Fruit fly (Drosophila melanogaster) whole organism, prepupa: ENCODE measurements around the gene wrd.

Source experiments
- Blimp-1 ChIP-seq: fragments of 200-800 bp; sonication (Bioruptor generic); optimal IDR thresholded peaks from 3 replicates; lab custom pipeline; 2017; ENCODE audit warnings: missing biosample characterization, missing genetic modification characterization, mild to moderate bottlenecking, moderate library complexity, missing genetic modification reagents
- CG10631 ChIP-seq: fragments of 200-800 bp; sonication (Bioruptor generic); optimal IDR thresholded peaks from 2 replicates; lab custom pipeline; 2016; ENCODE audit warnings: missing biosample characterization, missing genetic modification characterization
- CG11294 ChIP-seq: fragments of 200-800 bp; sonication (Bioruptor generic); IDR thresholded peaks from 2 replicates; pipeline ENCODE4 v1.3.6; 2022; ENCODE audit warnings: missing biosample characterization, missing genetic modification characterization
- CG11762 ChIP-seq: fragments of 200-800 bp; sonication (Bioruptor generic); optimal IDR thresholded peaks from 3 replicates; lab custom pipeline; 2016; ENCODE audit warnings: missing biosample characterization, missing genetic modification characterization; ENCODE audit not compliant: insufficient read depth
- CG3032 ChIP-seq: fragments of 200-800 bp; optimal IDR thresholded peaks from 2 replicates; lab custom pipeline; 2019; ENCODE audit warnings: missing biosample characterization, mild to moderate bottlenecking, missing genetic modification characterization, moderate library complexity
- CG31627 ChIP-seq: fragments of 200-800 bp; sonication (Bioruptor generic); optimal IDR thresholded peaks from 3 replicates; lab custom pipeline; 2016; ENCODE audit warnings: missing biosample characterization, missing genetic modification characterization
- CG32006 ChIP-seq: fragments of 200-800 bp; sonication (Bioruptor generic); optimal IDR thresholded peaks from 3 replicates; lab custom pipeline; 2017; ENCODE audit warnings: missing biosample characterization, mild to moderate bottlenecking, missing genetic modification characterization
- CG6854 ChIP-seq: fragments of 200-800 bp; sonication (Bioruptor generic); optimal IDR thresholded peaks from 2 replicates; lab custom pipeline; 2017; ENCODE audit warnings: missing biosample characterization, mild to moderate bottlenecking, missing genetic modification characterization
- CG7368 ChIP-seq: fragments of 200-800 bp; sonication (Bioruptor generic); optimal IDR thresholded peaks from 3 replicates; lab custom pipeline; 2016; ENCODE audit warnings: missing biosample characterization, missing genetic modification characterization
- CG8119 ChIP-seq: fragments of 200-800 bp; sonication (Bioruptor generic); IDR thresholded peaks from 3 replicates; pipeline ENCODE4 v1.3.6; 2022; ENCODE audit warnings: missing biosample characterization, missing genetic modification characterization
- CG8319 ChIP-seq: fragments of 200-800 bp; sonication (Bioruptor generic); optimal IDR thresholded peaks from 3 replicates; lab custom pipeline; 2016; ENCODE audit warnings: missing biosample characterization, missing genetic modification characterization
- CG8632 ChIP-seq: fragments of 200-800 bp; sonication (Bioruptor generic); optimal IDR thresholded peaks from 3 replicates; lab custom pipeline; 2016; ENCODE audit warnings: missing biosample characterization, missing genetic modification characterization
- CG9139 ChIP-seq: fragments of 200-800 bp; sonication (Bioruptor generic); optimal IDR thresholded peaks from 3 replicates; lab custom pipeline; 2017; ENCODE audit warnings: missing biosample characterization, mild to moderate bottlenecking, missing genetic modification characterization
- Eip75B ChIP-seq: fragments of 200-800 bp; sonication (Bioruptor generic); optimal IDR thresholded peaks from 3 replicates; lab custom pipeline; 2016; ENCODE audit warnings: missing biosample characterization, missing genetic modification characterization
- Eip93F ChIP-seq: fragments of 200-800 bp; sonication (Bioruptor generic); optimal IDR thresholded peaks from 2 replicates; lab custom pipeline; 2016; ENCODE audit warnings: missing biosample characterization, mild to moderate bottlenecking, missing genetic modification characterization
- Ets21C ChIP-seq: fragments of 200-800 bp; sonication (Bioruptor generic); optimal IDR thresholded peaks from 3 replicates; lab custom pipeline; 2016; ENCODE audit warnings: missing biosample characterization, missing genetic modification characterization
- Ets96B ChIP-seq: fragments of 200-800 bp; optimal IDR thresholded peaks from 2 replicates; lab custom pipeline; 2019; ENCODE audit warnings: missing biosample characterization, mild to moderate bottlenecking, missing genetic modification characterization, moderate library complexity
- Gug ChIP-seq: fragments of 200-800 bp; sonication (Bioruptor generic); IDR thresholded peaks from 2 replicates; pipeline ENCODE4 v1.3.6; 2022; ENCODE audit warnings: missing biosample characterization, missing genetic modification characterization
- Hr39 ChIP-seq: fragments of 200-800 bp; sonication (Bioruptor generic); optimal IDR thresholded peaks from 2 replicates; lab custom pipeline; 2016; ENCODE audit warnings: missing biosample characterization, missing genetic modification characterization
- Hr4 ChIP-seq: fragments of 200-800 bp; sonication (Bioruptor generic); optimal IDR thresholded peaks from 3 replicates; lab custom pipeline; 2016; ENCODE audit warnings: missing biosample characterization, missing genetic modification characterization
- Lpt ChIP-seq: fragments of 200-800 bp; sonication (Bioruptor generic); optimal IDR thresholded peaks from 3 replicates; lab custom pipeline; 2016; ENCODE audit warnings: missing biosample characterization, missing genetic modification characterization
- Met ChIP-seq: fragments of 200-800 bp; sonication (Bioruptor generic); optimal IDR thresholded peaks from 3 replicates; lab custom pipeline; 2016; ENCODE audit warnings: missing biosample characterization, missing genetic modification characterization
- OdsH ChIP-seq: fragments of 200-800 bp; sonication (Bioruptor generic); optimal IDR thresholded peaks from 3 replicates; lab custom pipeline; 2016; ENCODE audit warnings: missing biosample characterization, missing genetic modification characterization
- Smox ChIP-seq: fragments of 200-800 bp; sonication (Bioruptor generic); optimal IDR thresholded peaks from 3 replicates; lab custom pipeline; 2016; ENCODE audit warnings: missing biosample characterization, missing genetic modification characterization
- Sox102F ChIP-seq: fragments of 200-800 bp; sonication (Bioruptor generic); optimal IDR thresholded peaks from 2 replicates; lab custom pipeline; 2016; ENCODE audit warnings: missing biosample characterization, mild to moderate bottlenecking, missing genetic modification characterization
- Sox14 ChIP-seq: fragments of 200-800 bp; sonication (Bioruptor generic); optimal IDR thresholded peaks from 3 replicates; lab custom pipeline; 2016; ENCODE audit warnings: missing biosample characterization, missing genetic modification characterization
- achi ChIP-seq: fragments of 200-800 bp; sonication (Bioruptor generic); optimal IDR thresholded peaks from 3 replicates; lab custom pipeline; 2016; ENCODE audit warnings: missing biosample characterization, missing genetic modification characterization
- acj6 ChIP-seq: fragments of 200-800 bp; sonication (Bioruptor generic); optimal IDR thresholded peaks from 3 replicates; lab custom pipeline; 2016; ENCODE audit warnings: missing biosample characterization, missing genetic modification characterization
- cyc ChIP-seq: fragments of 200-800 bp; sonication (Bioruptor generic); optimal IDR thresholded peaks from 3 replicates; lab custom pipeline; 2016; ENCODE audit warnings: missing biosample characterization, missing genetic modification characterization
- dsx ChIP-seq: fragments of 200-800 bp; optimal IDR thresholded peaks from 3 replicates; lab custom pipeline; 2019; ENCODE audit warnings: missing biosample characterization, mild to moderate bottlenecking, missing genetic modification characterization, moderate library complexity; ENCODE audit not compliant: poor library complexity, severe bottlenecking
- esn ChIP-seq: fragments of 200-800 bp; sonication (Bioruptor generic); optimal IDR thresholded peaks from 2 replicates; lab custom pipeline; 2016; ENCODE audit warnings: missing biosample characterization, mild to moderate bottlenecking, missing genetic modification characterization, moderate library complexity
- fd59A ChIP-seq: fragments of 200-800 bp; sonication (Bioruptor generic); optimal IDR thresholded peaks from 2 replicates; lab custom pipeline; 2017; ENCODE audit warnings: missing biosample characterization, mild to moderate bottlenecking, missing genetic modification characterization, missing genetic modification reagents
- fd85E ChIP-seq: fragments of 200-800 bp; sonication (Bioruptor generic); optimal IDR thresholded peaks from 3 replicates; lab custom pipeline; 2016; ENCODE audit warnings: missing biosample characterization, missing genetic modification characterization
- fkh ChIP-seq: fragments of 200-800 bp; sonication (Bioruptor generic); optimal IDR thresholded peaks from 3 replicates; lab custom pipeline; 2017; ENCODE audit warnings: missing biosample characterization, mild to moderate bottlenecking, missing genetic modification characterization, moderate library complexity
- lz ChIP-seq: fragments of 200-800 bp; sonication (Bioruptor generic); optimal IDR thresholded peaks from 3 replicates; lab custom pipeline; 2016; ENCODE audit warnings: missing biosample characterization, missing genetic modification characterization
- net ChIP-seq: fragments of 200-800 bp; sonication (Bioruptor generic); optimal IDR thresholded peaks from 3 replicates; lab custom pipeline; 2016; ENCODE audit warnings: missing biosample characterization, missing genetic modification characterization
- pdm3 ChIP-seq: fragments of 200-800 bp; sonication (Bioruptor generic); optimal IDR thresholded peaks from 3 replicates; lab custom pipeline; 2016; ENCODE audit warnings: missing biosample characterization, missing genetic modification characterization
- salr ChIP-seq, 2 experiments: fragments of 200-800 bp; sonication (Bioruptor generic); optimal IDR thresholded peaks; 3 replicates each; lab custom pipeline; 2016 to 2018; ENCODE audit warnings: missing biosample characterization in 2 of 2, missing genetic modification characterization in 2 of 2, mild to moderate bottlenecking in 1 of 2
- svp ChIP-seq: fragments of 200-800 bp; sonication (Bioruptor generic); peaks from one replicate; lab custom pipeline; 2016; ENCODE audit warnings: missing biosample characterization, missing genetic modification characterization
- topi ChIP-seq: fragments of 200-800 bp; sonication (Bioruptor generic); optimal IDR thresholded peaks from 3 replicates; lab custom pipeline; 2016; ENCODE audit warnings: missing biosample characterization, missing genetic modification characterization

Gene wrd

DNA sequence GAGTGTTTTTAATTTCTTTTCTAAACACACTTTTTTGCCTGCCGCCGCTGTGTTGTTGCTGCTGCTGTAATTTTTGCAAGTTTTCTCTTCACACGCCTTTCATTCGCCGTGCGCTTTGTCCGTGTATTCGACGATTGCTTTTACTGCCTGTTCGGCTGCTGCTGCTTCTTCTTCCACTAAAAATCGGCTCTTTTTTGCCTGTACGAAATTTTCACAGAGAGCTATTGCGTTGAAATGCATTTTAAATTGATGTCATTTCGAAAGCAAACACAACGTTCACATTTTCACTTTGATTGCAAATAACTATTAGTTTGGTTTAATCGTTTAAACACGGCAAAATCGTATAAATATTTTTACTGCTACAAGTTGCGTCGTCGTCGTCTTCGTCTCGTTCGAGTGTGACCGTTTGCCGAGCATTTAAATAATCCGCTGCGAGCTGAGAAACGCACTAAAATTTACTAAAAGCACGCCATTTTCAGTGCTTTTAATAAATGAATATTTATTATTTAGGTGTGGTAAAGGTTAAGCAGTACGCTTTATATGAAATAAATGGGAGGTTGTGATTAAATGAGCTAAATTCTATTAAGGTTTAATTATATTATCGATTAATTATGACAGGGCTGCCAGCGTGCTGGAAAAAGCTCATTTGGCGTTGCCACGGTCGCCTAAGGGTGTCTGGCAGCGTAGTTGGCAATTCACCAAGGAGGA is 31.8 kb downstream of the wrd start, which contains the start of the genes Ssdp and CG7985:
Gene Ssdp (minus strand): TSS at position 419 of the 708 bp plus-strand sequence.
Gene CG7985 (plus strand): TSS at position 681 of the 708 bp plus-strand sequence.
- TF ChIP-seq Blimp-1 (GFP tag; lab: Kevin White, UChicago) (no peak), CG6854 (GFP tag; lab: Kevin White, UChicago) (peak; percentile 14), Eip93F (GFP tag; lab: Kevin White, UChicago) (no peak), CG7368 (no peak), Sox102F (GFP tag; lab: Kevin White, UChicago) (no peak), Eip75B (GFP tag; lab: Kevin White, UChicago) (no peak), pdm3 (GFP tag; lab: Kevin White, UChicago) (peak; percentile 23), CG9139 (no peak), Smox (peak; percentile 11), Met (peak; percentile 11), CG8319 (GFP tag; lab: Kevin White, UChicago) (no peak), Sox14 (GFP tag; lab: Kevin White, UChicago) (no peak), CG10631 (GFP tag; lab: Kevin White, UChicago) (no peak), fd59A (no peak)

DNA sequence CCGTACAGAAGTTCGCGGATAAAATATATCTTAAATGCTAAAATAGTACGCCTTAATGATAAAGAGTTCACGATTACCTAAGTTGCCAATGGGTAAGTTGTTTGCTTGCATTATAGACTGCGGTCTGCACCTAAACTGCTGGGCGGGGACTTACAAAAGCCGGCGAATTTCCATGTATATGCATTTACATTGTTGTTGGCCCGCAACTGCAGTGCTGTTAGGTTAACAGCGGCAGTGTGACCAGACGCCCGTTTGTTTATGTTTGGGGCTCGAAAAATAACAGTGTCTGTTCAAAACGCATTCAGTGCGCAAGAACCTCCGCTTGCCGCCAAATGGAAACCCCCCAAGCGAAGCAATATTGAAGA is 32.3 kb downstream of the wrd start:
- TF ChIP-seq fd59A: no peak
- TF ChIP-seq dsx (GFP tag; lab: Kevin White, UChicago): peak; percentile 89

DNA sequence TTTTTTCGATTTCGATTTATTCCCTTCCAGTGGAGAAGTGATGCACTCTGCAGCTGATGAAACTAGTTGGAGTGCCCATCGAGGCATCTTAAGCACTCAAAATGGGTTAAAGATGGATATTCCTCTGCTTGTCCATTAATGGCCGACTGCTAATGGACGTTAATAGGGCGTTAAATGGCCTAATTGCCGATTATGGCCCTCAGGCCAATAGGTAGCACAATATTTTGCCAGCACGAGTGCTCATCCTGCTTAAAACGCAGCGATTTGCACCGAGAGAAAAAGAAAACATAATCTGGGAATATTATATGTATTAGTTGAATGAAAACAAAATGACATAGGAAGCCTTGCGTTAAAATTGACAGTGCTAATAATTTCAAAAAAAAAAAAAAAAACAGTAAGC is 40.9 kb downstream of the wrd start, which contains the start of gene CG44158:
Gene CG44158 (plus strand): TSS at position 301 of the 400 bp plus-strand sequence.
- TF ChIP-seq topi (GFP tag; lab: Kevin White, UChicago) (no peak), Gug (GFP tag; lab: Robert Waterston, UW) (no peak), CG8632 (GFP tag; lab: Kevin White, UChicago) (no peak), CG11294 (GFP tag; lab: Robert Waterston, UW) (no peak)
- TF ChIP-seq, all 60 proteins: peak for 0

DNA sequence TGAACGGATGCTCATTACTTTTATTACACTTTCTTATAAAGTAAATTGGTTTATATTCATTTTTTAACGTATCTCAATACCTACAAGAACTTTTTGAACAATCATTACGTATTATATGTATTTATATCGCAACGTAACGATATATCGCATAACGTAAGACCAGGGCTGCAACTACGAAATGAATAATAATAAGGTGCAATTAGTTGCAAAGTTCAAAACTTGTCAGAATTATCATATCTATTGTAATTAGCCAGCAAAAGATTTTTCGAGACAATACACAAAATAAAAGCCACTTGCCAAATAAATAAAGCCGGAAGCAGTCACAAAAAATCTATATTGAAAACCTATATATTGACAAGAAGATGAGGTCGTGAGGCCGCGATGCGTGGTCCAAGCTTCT is 47.7 kb downstream of the wrd start:
- TF ChIP-seq topi (GFP tag; lab: Kevin White, UChicago) (peak; percentile 43), Lpt (GFP tag; lab: Kevin White, UChicago) (peak; percentile 28), esn (GFP tag; lab: Kevin White, UChicago) (peak; percentile 61), net (GFP tag; lab: Kevin White, UChicago) (peak; percentile 8), CG11762 (GFP tag; lab: Kevin White, UChicago) (no peak), lz (GFP tag; lab: Kevin White, UChicago) (peak; percentile 63), Ets96B (no peak), CG3032 (tag; lab: Kevin White, UChicago) (no peak), CG11294 (GFP tag; lab: Robert Waterston, UW) (no peak), salr (GFP tag; optimal IDR thresholded peaks at IDR 0.05; lab: Kevin White, UChicago) (peak in 1 of 2 experiments; percentile 5), achi (GFP tag; lab: Kevin White, UChicago) (peak; percentile 28), OdsH (GFP tag; lab: Kevin White, UChicago) (peak; percentile 57), Hr4 (GFP tag; lab: Kevin White, UChicago) (peak; percentile 55), CG32006 (GFP tag; lab: Kevin White, UChicago) (peak; percentile 40), CG10631 (GFP tag; lab: Kevin White, UChicago) (peak; percentile 8), pdm3 (GFP tag; lab: Kevin White, UChicago) (peak; percentile 63), Sox14 (GFP tag; lab: Kevin White, UChicago) (peak; percentile 32), acj6 (GFP tag; lab: Kevin White, UChicago) (peak; percentile 44), fd85E (no peak), Smox (peak; percentile 47), Ets21C (GFP tag; lab: Kevin White, UChicago) (peak; percentile 43), CG8119 (GFP tag; lab: Robert Waterston, UW) (0 out of 3 replicates have a peak, but pooled peaks have one; percentile 17), CG31627 (GFP tag; lab: Kevin White, UChicago) (peak; percentile 58), Hr39 (GFP tag; lab: Kevin White, UChicago) (peak; percentile 67), Met (peak; percentile 58), Sox102F (GFP tag; lab: Kevin White, UChicago) (peak; percentile 28), CG6854 (GFP tag; lab: Kevin White, UChicago) (no peak), svp (GFP tag; lab: Kevin White, UChicago) (peak; percentile 81), fkh (GFP tag; lab: Kevin White, UChicago) (no peak), cyc (peak; percentile 50)
- TF ChIP-seq, all 60 proteins: peak for 23
